Worm (Caenorhabditis elegans) whole organism, young adult: Measurements from ENCODE around the gene kmo-1.

Experiments used
- ama-1 ChIP-seq, 3 experiments: fragments of 150-350 bp in 1 of 3; sonication (generic microtip) in 2 of 3; optimal IDR thresholded peaks; 2 replicates each; lab custom pipeline; 2014 to 2018; ENCODE audit warnings: missing biosample characterization in 2 of 3, missing genetic modification characterization in 2 of 3, missing genetic modification reagents in 2 of 3
- snpc-1.3 ChIP-seq: sonication (generic microtip); optimal IDR thresholded peaks from 2 replicates; lab custom pipeline; 2017; ENCODE audit warnings: missing genetic modification characterization, mild to moderate bottlenecking, missing compliant biosample characterization, antibody characterized with exemption, moderate library complexity, missing genotype, missing genetic modification reagents; ENCODE audit not compliant: insufficient read depth

- TF ChIP-seq ama-1 (optimal IDR thresholded peaks at IDR 0.05; lab: Kevin White, UChicago) = no peak
- TF ChIP-seq ama-1 (GFP tag; optimal IDR thresholded peaks at IDR 0.05; lab: Kevin White, UChicago) = no peak
- no peak for TF ChIP-seq snpc-1.3 (tag; lab: Kevin White, UChicago)
Observed at ce11 chrV:12114693-12115092, 44.4 kb upstream of the kmo-1 start, which contains the start of gene spin-1.
